Worm (Caenorhabditis elegans) whole organism, L1 larva: ENCODE data around the gene C04G6.11.

Experiments
- C04F5.9 ChIP-seq: sonication (generic microtip); optimal IDR thresholded peaks from 2 replicates; lab custom pipeline; 2016; ENCODE audit warnings: missing genetic modification characterization, missing compliant biosample characterization
- C16A3.4 ChIP-seq: fragments of 150-350 bp; optimal IDR thresholded peaks from 2 replicates; lab custom pipeline; 2014; ENCODE audit warnings: missing biosample characterization, missing genetic modification characterization
- C34B4.2 ChIP-seq: sonication (generic microtip); optimal IDR thresholded peaks from 2 replicates; lab custom pipeline; 2017; ENCODE audit warnings: mild to moderate bottlenecking, missing genetic modification characterization, missing compliant biosample characterization
- Y116A8C.19 ChIP-seq: sonication (generic microtip); optimal IDR thresholded peaks from 2 replicates; lab custom pipeline; 2016; ENCODE audit warnings: missing compliant biosample characterization, missing genetic modification characterization, borderline replicate concordance
- aly-2 ChIP-seq: fragments of 150-350 bp; optimal IDR thresholded peaks from 2 replicates; lab custom pipeline; 2014; ENCODE audit warnings: missing biosample characterization, missing genetic modification characterization
- ama-1 ChIP-seq: fragments of 150-350 bp; optimal IDR thresholded peaks from 2 replicates; lab custom pipeline; 2014
- ceh-8 ChIP-seq: fragments of 200-800 bp; sonication (Bioruptor generic); optimal IDR thresholded peaks from 2 replicates; lab custom pipeline; 2018; ENCODE audit warnings: mild to moderate bottlenecking, missing genetic modification characterization, moderate library complexity, missing compliant biosample characterization
- ceh-82 ChIP-seq, 3 experiments: fragments of 150-350 bp in 1 of 3; sonication (generic microtip) in 2 of 3; optimal IDR thresholded peaks; 2 replicates each; lab custom pipeline; 2014 to 2017; ENCODE audit warnings: missing biosample characterization in 3 of 3, missing genetic modification characterization in 3 of 3
- dpl-1 ChIP-seq, 3 experiments: fragments of 150-350 bp in 2 of 3; sonication (generic microtip) in 1 of 3; optimal IDR thresholded peaks; 2 replicates each; lab custom pipeline; 2014 to 2017; ENCODE audit warnings: missing biosample characterization in 3 of 3, missing genetic modification characterization in 3 of 3, missing genetic modification reagents in 3 of 3
- dsc-1 ChIP-seq: sonication (generic microtip); optimal IDR thresholded peaks from 2 replicates; lab custom pipeline; 2016; ENCODE audit warnings: mild to moderate bottlenecking, missing genetic modification characterization, missing compliant biosample characterization
- efl-1 ChIP-seq, 4 experiments: fragments of 150-350 bp; optimal IDR thresholded peaks in 3 of 4; peaks in 1 of 4; 1 replicate in 1 of 4; 2 replicates in 3 of 4; lab custom pipeline; 2014; ENCODE audit warnings: missing biosample characterization in 2 of 4, missing genetic modification characterization in 2 of 4, missing genetic modification reagents in 2 of 4
- egl-27 ChIP-seq, 2 experiments: fragments of 150-350 bp in 1 of 2; sonication (generic microtip); optimal IDR thresholded peaks; 3 replicates each; lab custom pipeline; 2017 to 2018; ENCODE audit warnings: missing biosample characterization in 2 of 2, missing genetic modification characterization in 2 of 2, missing genetic modification reagents in 2 of 2
- elt-2 ChIP-seq: sonication (generic microtip); optimal IDR thresholded peaks from 2 replicates; lab custom pipeline; 2016; ENCODE audit warnings: missing genetic modification characterization, mild to moderate bottlenecking, inconsistent platforms, missing compliant biosample characterization, missing genetic modification reagents
- elt-3 ChIP-seq, 6 experiments: fragments of 150-350 bp in 1 of 6; sonication (generic microtip); optimal IDR thresholded peaks; 2 replicates each; lab custom pipeline; 2017 to 2018; ENCODE audit warnings: missing biosample characterization in 6 of 6, missing genetic modification characterization in 6 of 6, inconsistent platforms in 1 of 6
- fkh-4 ChIP-seq: sonication (generic microtip); optimal IDR thresholded peaks from 2 replicates; lab custom pipeline; 2016; ENCODE audit warnings: missing compliant biosample characterization, missing genetic modification characterization, borderline replicate concordance
- fkh-8 ChIP-seq: sonication (generic microtip); optimal IDR thresholded peaks from 2 replicates; lab custom pipeline; 2016; ENCODE audit warnings: mild to moderate bottlenecking, missing genetic modification characterization, missing compliant biosample characterization
- fos-1 ChIP-seq: fragments of 150-350 bp; optimal IDR thresholded peaks from 2 replicates; lab custom pipeline; 2014; ENCODE audit warnings: missing biosample characterization, missing genetic modification characterization
- grh-1 ChIP-seq: fragments of 200-800 bp; sonication (Bioruptor generic); IDR thresholded peaks from 2 replicates; pipeline ENCODE4 v1.3.6; 2022; ENCODE audit warnings: missing genetic modification reagents, missing genetic modification characterization, missing compliant biosample characterization
- hlh-17 ChIP-seq: fragments of 200-800 bp; sonication (Bioruptor generic); optimal IDR thresholded peaks from 2 replicates; lab custom pipeline; 2018; ENCODE audit warnings: missing genetic modification characterization, mild to moderate bottlenecking, missing compliant biosample characterization, moderate library complexity, borderline replicate concordance
- lin-14 ChIP-seq: fragments of 200-800 bp; sonication (Bioruptor generic); optimal IDR thresholded peaks from 2 replicates; lab custom pipeline; 2018; ENCODE audit warnings: mild to moderate bottlenecking, missing genetic modification characterization, moderate library complexity, missing compliant biosample characterization
- lin-35 ChIP-seq, 2 experiments: fragments of 150-350 bp; optimal IDR thresholded peaks; 2 replicates each; lab custom pipeline; 2014; ENCODE audit warnings: missing biosample characterization in 2 of 2, missing genetic modification characterization in 2 of 2, missing genetic modification reagents in 2 of 2
- lir-3 ChIP-seq: sonication (generic microtip); optimal IDR thresholded peaks from 2 replicates; lab custom pipeline; 2016; ENCODE audit warnings: mild to moderate bottlenecking, missing genetic modification characterization, moderate library complexity, missing compliant biosample characterization; ENCODE audit not compliant: poor library complexity
- lsy-2 ChIP-seq, 2 experiments: fragments of 150-350 bp; optimal IDR thresholded peaks; 2 replicates each; lab custom pipeline; 2014; ENCODE audit warnings: missing biosample characterization in 2 of 2, missing genetic modification characterization in 2 of 2
- mab-9 ChIP-seq: fragments of 200-800 bp; sonication (Bioruptor generic); IDR thresholded peaks from 2 replicates; pipeline ENCODE4 v1.3.6; 2022; ENCODE audit warnings: missing genetic modification reagents, missing genetic modification characterization, missing compliant biosample characterization
- mdl-1 ChIP-seq, 2 experiments: fragments of 150-350 bp; optimal IDR thresholded peaks; 2 replicates each; lab custom pipeline; 2014 to 2017; ENCODE audit warnings: missing biosample characterization in 2 of 2, missing genetic modification characterization in 2 of 2, inconsistent platforms in 1 of 2
- mep-1 ChIP-seq: fragments of 150-350 bp; optimal IDR thresholded peaks from 2 replicates; lab custom pipeline; 2014; ENCODE audit warnings: missing biosample characterization, missing genetic modification characterization
- nhr-11 ChIP-seq: fragments of 150-350 bp; optimal IDR thresholded peaks from 2 replicates; lab custom pipeline; 2014; ENCODE audit warnings: missing biosample characterization, missing genetic modification characterization
- nhr-12 ChIP-seq: sonication (generic microtip); optimal IDR thresholded peaks from 2 replicates; lab custom pipeline; 2017; ENCODE audit warnings: missing biosample characterization, missing genetic modification characterization
- nhr-19 ChIP-seq: fragments of 200-800 bp; sonication (Bioruptor generic); conservative IDR thresholded peaks from 2 replicates; pipeline ENCODE4 v1.3.6; 2022; ENCODE audit warnings: missing genetic modification characterization, missing compliant biosample characterization
- nhr-20 ChIP-seq: sonication (generic microtip); optimal IDR thresholded peaks from 2 replicates; lab custom pipeline; 2016; ENCODE audit warnings: mild to moderate bottlenecking, missing genetic modification characterization, missing compliant biosample characterization
- nhr-28 ChIP-seq: fragments of 150-350 bp; optimal IDR thresholded peaks from 2 replicates; lab custom pipeline; 2014; ENCODE audit warnings: missing biosample characterization, missing genetic modification characterization
- nhr-47 ChIP-seq: sonication (generic microtip); optimal IDR thresholded peaks from 2 replicates; lab custom pipeline; 2016; ENCODE audit warnings: mild to moderate bottlenecking, missing genetic modification characterization, moderate library complexity, missing compliant biosample characterization
- nhr-71 ChIP-seq: sonication (generic microtip); optimal IDR thresholded peaks from 2 replicates; lab custom pipeline; 2016; ENCODE audit warnings: mild to moderate bottlenecking, missing genetic modification characterization, moderate library complexity, missing compliant biosample characterization
- nhr-77 ChIP-seq: fragments of 150-350 bp; optimal IDR thresholded peaks from 2 replicates; lab custom pipeline; 2014; ENCODE audit warnings: missing biosample characterization, missing genetic modification characterization
- nhr-85 ChIP-seq: sonication (generic microtip); peaks from one replicate; lab custom pipeline; 2016; ENCODE audit warnings: missing genetic modification characterization, inconsistent platforms, missing compliant biosample characterization
- nhr-90 ChIP-seq: sonication (generic microtip); optimal IDR thresholded peaks from 2 replicates; lab custom pipeline; 2016; ENCODE audit warnings: mild to moderate bottlenecking, missing genetic modification characterization, missing compliant biosample characterization; ENCODE audit not compliant: poor library complexity
- pag-3 ChIP-seq: sonication (generic microtip); optimal IDR thresholded peaks from 2 replicates; lab custom pipeline; 2017; ENCODE audit warnings: missing genetic modification characterization, mild to moderate bottlenecking, missing compliant biosample characterization, antibody characterized with exemption, borderline replicate concordance; ENCODE audit not compliant: insufficient read depth
- pax-3 ChIP-seq: fragments of 200-800 bp; sonication (Bioruptor generic); optimal IDR thresholded peaks from 2 replicates; lab custom pipeline; 2018; ENCODE audit warnings: mild to moderate bottlenecking, missing genetic modification characterization, moderate library complexity, missing compliant biosample characterization
- rnt-1 ChIP-seq: sonication (generic microtip); optimal IDR thresholded peaks from 2 replicates; lab custom pipeline; 2016; ENCODE audit warnings: mild to moderate bottlenecking, missing genetic modification characterization, moderate library complexity, missing compliant biosample characterization
- skn-1 ChIP-seq: fragments of 150-350 bp; optimal IDR thresholded peaks from 2 replicates; lab custom pipeline; 2014; ENCODE audit warnings: missing biosample characterization, missing genetic modification characterization
- snpc-4 ChIP-seq: fragments of 150-350 bp; optimal IDR thresholded peaks from 2 replicates; lab custom pipeline; 2014; ENCODE audit warnings: missing biosample characterization, missing genetic modification characterization
- snu-23 ChIP-seq: sonication (generic microtip); optimal IDR thresholded peaks from 2 replicates; lab custom pipeline; 2016; ENCODE audit warnings: missing genetic modification characterization, missing compliant biosample characterization
- swsn-7 ChIP-seq: sonication (generic microtip); optimal IDR thresholded peaks from 2 replicates; lab custom pipeline; 2016; ENCODE audit warnings: missing genetic modification characterization, missing compliant biosample characterization
- tbx-2 ChIP-seq: sonication (generic microtip); optimal IDR thresholded peaks from 2 replicates; lab custom pipeline; 2016; ENCODE audit warnings: missing genetic modification characterization, missing compliant biosample characterization
- unc-130 ChIP-seq: fragments of 150-350 bp; optimal IDR thresholded peaks from 2 replicates; lab custom pipeline; 2017; ENCODE audit warnings: missing biosample characterization, missing genetic modification characterization, inconsistent platforms
- unc-30 ChIP-seq: sonication (generic microtip); optimal IDR thresholded peaks from 2 replicates; lab custom pipeline; 2017; ENCODE audit warnings: missing biosample characterization, missing genetic modification characterization
- unc-98 ChIP-seq: fragments of 200-800 bp; sonication (Bioruptor generic); IDR thresholded peaks from 2 replicates; pipeline ENCODE4 v1.3.6; 2022; ENCODE audit warnings: missing genetic modification characterization, missing compliant biosample characterization
- vab-15 ChIP-seq: sonication (generic microtip); optimal IDR thresholded peaks from 2 replicates; lab custom pipeline; 2017; ENCODE audit warnings: missing genotype, mild to moderate bottlenecking, missing genetic modification characterization, missing compliant biosample characterization
- xbp-1 ChIP-seq: sonication (generic microtip); optimal IDR thresholded peaks from 2 replicates; lab custom pipeline; 2016; ENCODE audit warnings: missing genetic modification characterization, missing compliant biosample characterization
- zag-1 ChIP-seq: fragments of 150-350 bp; optimal IDR thresholded peaks from 2 replicates; lab custom pipeline; 2014; ENCODE audit warnings: missing biosample characterization, missing genetic modification characterization
- zip-4 ChIP-seq: fragments of 200-800 bp; sonication (Bioruptor generic); optimal IDR thresholded peaks from 2 replicates; lab custom pipeline; 2018; ENCODE audit warnings: mild to moderate bottlenecking, missing genetic modification characterization, moderate library complexity, missing compliant biosample characterization

C04G6.11 gene

DNA sequence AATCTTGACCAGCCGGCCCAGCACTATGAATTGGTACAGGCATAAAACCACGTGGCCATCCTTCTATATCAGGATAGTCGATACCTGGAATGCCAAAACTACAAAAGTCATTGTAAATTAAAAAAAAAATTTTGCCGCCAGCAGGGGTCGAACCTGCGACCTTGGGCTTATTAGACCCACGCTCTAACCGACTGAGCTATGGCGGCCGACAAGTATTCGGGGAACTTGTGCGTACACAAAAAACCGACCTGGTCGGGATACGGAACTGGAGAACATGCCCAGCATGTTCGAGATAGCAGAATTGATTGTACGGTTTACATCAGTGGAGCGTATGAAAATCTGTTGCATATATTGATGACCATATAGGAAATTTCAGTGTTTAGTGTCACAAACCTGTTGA, 46.3 kb downstream of the C04G6.11 start:
- TF ChIP-seq C34B4.2 (tag; lab: Kevin White, UChicago): no peak
- peak in 2 of 3 experiments; percentile 11 for TF ChIP-seq ceh-82 (tag; optimal IDR thresholded peaks at IDR 0.05; lab: Kevin White, UChicago)
- peak; percentile 70 for TF ChIP-seq nhr-47 (tag; lab: Kevin White, UChicago)
- peak; percentile 59 for TF ChIP-seq swsn-7
- 0 out of 2 replicates have a peak, but pooled peaks have one; percentile 21 for TF ChIP-seq grh-1 (GFP tag; lab: Robert Waterston, UW)
- TF ChIP-seq snpc-4: peak; percentile 98
- peak; percentile 49 for TF ChIP-seq xbp-1
- TF ChIP-seq unc-98 (GFP tag; lab: Robert Waterston, UW): no peak
- peak; percentile 74 for TF ChIP-seq nhr-90 (tag; lab: Kevin White, UChicago)
- TF ChIP-seq fkh-8 (tag; lab: Kevin White, UChicago): no peak
- no peak for TF ChIP-seq ama-1 (lab: Kevin White, UChicago)
- peak; percentile 76 to 79 for TF ChIP-seq lsy-2 (tag; optimal IDR thresholded peaks at IDR 0.05; lab: Kevin White, UChicago)
- TF ChIP-seq egl-27 (tag; optimal IDR thresholded peaks at IDR 0.05; lab: Kevin White, UChicago): no peak
- peak; percentile 43 for TF ChIP-seq skn-1 (tag; lab: Kevin White, UChicago)
- TF ChIP-seq dpl-1 (GFP tag; optimal IDR thresholded peaks at IDR 0.05; lab: Kevin White, UChicago): peak; percentile 31 to 47 (median 44)
- peak; percentile 74 for TF ChIP-seq nhr-71 (tag; lab: Kevin White, UChicago)
- TF ChIP-seq nhr-28 (tag; lab: Kevin White, UChicago): no peak
- peak; percentile 52 for TF ChIP-seq dsc-1
- peak; percentile 76 for TF ChIP-seq nhr-20
- TF ChIP-seq unc-30 (tag; lab: Kevin White, UChicago): no peak
- TF ChIP-seq mdl-1 (tag; optimal IDR thresholded peaks at IDR 0.05; lab: Kevin White, UChicago): peak in 1 of 2 experiments; percentile 60
- peak; percentile 89 for TF ChIP-seq elt-2
- TF ChIP-seq efl-1 (optimal IDR thresholded peaks at IDR 0.05; lab: Kevin White, UChicago): peak; percentile 41 to 67
- TF ChIP-seq efl-1 (GFP tag; optimal IDR thresholded peaks at IDR 0.05 in 1 of 2; lab: Kevin White, UChicago): peak; percentile 39 to 94
- peak; percentile 32 for TF ChIP-seq zip-4 (GFP tag; lab: Kevin White, UChicago)
- no peak for TF ChIP-seq C04F5.9 (tag; lab: Kevin White, UChicago)
- TF ChIP-seq pax-3 (tag; lab: Kevin White, UChicago): peak; percentile 29
- peak; percentile 85 for TF ChIP-seq rnt-1 (tag; lab: Kevin White, UChicago)
- TF ChIP-seq zag-1 (tag; lab: Kevin White, UChicago): no peak
- no peak for TF ChIP-seq nhr-12
- TF ChIP-seq Y116A8C.19 (tag; lab: Kevin White, UChicago): no peak
- TF ChIP-seq nhr-77: peak; percentile 23
- peak; percentile 38 for TF ChIP-seq unc-130 (tag; lab: Kevin White, UChicago)
- peak; percentile 53 for TF ChIP-seq lin-14
- TF ChIP-seq tbx-2 (tag; lab: Kevin White, UChicago): peak; percentile 54
- TF ChIP-seq snu-23: peak; percentile 79
- TF ChIP-seq fkh-4 (tag; lab: Kevin White, UChicago): no peak
- TF ChIP-seq pag-3 (tag; lab: Kevin White, UChicago): no peak
- TF ChIP-seq nhr-11: no peak
- peak in 1 of 6 experiments; percentile 59 for TF ChIP-seq elt-3 (tag; optimal IDR thresholded peaks at IDR 0.05; lab: Kevin White, UChicago)
- no peak for TF ChIP-seq vab-15
- TF ChIP-seq ceh-8 (GFP tag; lab: Kevin White, UChicago): no peak
- peak; percentile 53 to 77 for TF ChIP-seq lin-35 (GFP tag; optimal IDR thresholded peaks at IDR 0.05; lab: Kevin White, UChicago)
- peak; percentile 29 for TF ChIP-seq fos-1 (tag; lab: Kevin White, UChicago)
- TF ChIP-seq nhr-19 (GFP tag; lab: Robert Waterston, UW): peak; percentile 76
- TF ChIP-seq lir-3 (tag; lab: Kevin White, UChicago): peak; percentile 38
- TF ChIP-seq hlh-17: no peak
- peak; percentile 67 for TF ChIP-seq mep-1 (tag; lab: Kevin White, UChicago)
- TF ChIP-seq aly-2 (tag; lab: Kevin White, UChicago): no peak
- TF ChIP-seq nhr-85 (tag; lab: Kevin White, UChicago): peak; percentile 81
- 0 out of 2 replicates have a peak, but pooled peaks have one; percentile 43 for TF ChIP-seq mab-9 (GFP tag; lab: Robert Waterston, UW)
- peak; percentile 44 for TF ChIP-seq C16A3.4 (tag; lab: Kevin White, UChicago)
